Worm (Caenorhabditis elegans): ENCODE measurements around the gene hpo-9.

hpo-9 gene

DNA sequence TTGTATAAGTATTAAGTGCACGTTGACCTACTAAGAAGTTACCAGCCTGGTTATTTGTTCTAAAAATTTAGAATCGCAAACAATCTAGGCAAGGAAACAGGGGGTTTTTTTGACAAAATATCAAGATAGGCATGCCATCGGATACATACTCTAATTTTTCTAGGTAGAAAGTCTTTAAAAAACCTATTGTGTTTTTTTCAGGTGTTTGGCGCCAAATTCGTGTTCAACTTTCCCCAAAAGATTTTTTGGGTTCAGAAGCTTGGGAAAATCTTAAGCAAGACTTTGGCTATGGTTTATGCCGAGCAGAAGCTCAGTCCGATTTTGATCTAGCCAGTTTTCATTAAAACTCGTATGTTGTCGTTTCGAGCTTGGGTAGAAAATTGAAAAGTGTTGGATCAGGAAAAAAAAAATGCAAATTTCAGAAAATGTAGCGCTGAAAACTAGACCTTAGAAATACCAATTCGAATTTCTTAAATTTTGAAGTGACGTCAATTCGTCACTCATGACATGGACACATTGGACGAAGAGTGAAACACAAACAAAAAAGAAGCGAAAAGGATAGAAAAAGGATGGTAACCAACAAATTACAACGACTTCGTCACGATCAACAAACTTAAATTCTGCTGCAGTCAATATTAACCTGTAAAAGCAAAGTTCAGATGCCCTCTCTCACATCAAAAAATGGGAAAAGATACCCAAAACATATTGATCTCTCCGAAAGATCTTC is 11.5 kb upstream of the hpo-9 start:
- TF ChIP-seq nhr-10 (tag; optimal IDR thresholded peaks at IDR 0.05) = no peak
- no peak for TF ChIP-seq Y75B8A.6 (GFP tag; IDR thresholded peaks at IDR 0.05)
- no peak for TF ChIP-seq fkh-10 (GFP tag; optimal IDR thresholded peaks at IDR 0.05)
- no peak for TF ChIP-seq ceh-28 (tag; optimal IDR thresholded peaks at IDR 0.05)
- no peak for TF ChIP-seq lin-29 (GFP tag; IDR thresholded peaks at IDR 0.05)
- TF ChIP-seq egl-27 (tag; optimal IDR thresholded peaks at IDR 0.05) = no peak
- peak; percentile 92 for TF ChIP-seq aha-1 (tag)
- no peak for TF ChIP-seq spr-1 (tag; optimal IDR thresholded peaks at IDR 0.05)
- TF ChIP-seq hlh-30 (tag; optimal IDR thresholded peaks at IDR 0.05; ENCODE audit: insufficient read depth) = no peak
- TF ChIP-seq mxl-2 (GFP tag; conservative IDR thresholded peaks at IDR 0.05) = no peak
- no peak for TF ChIP-seq mep-1 (tag; optimal IDR thresholded peaks at IDR 0.05)
- TF ChIP-seq unc-62 (GFP tag; optimal IDR thresholded peaks at IDR 0.05 in 1 of 2) = peak in 1 of 2 experiments; percentile 95
- no peak for TF ChIP-seq unc-62 (tag; optimal IDR thresholded peaks at IDR 0.05)
- no peak for TF ChIP-seq daf-8 (GFP tag; IDR thresholded peaks at IDR 0.05)
- TF ChIP-seq sdz-12 (GFP tag; optimal IDR thresholded peaks at IDR 0.05) = no peak
- TF ChIP-seq nhr-42 (GFP tag; IDR thresholded peaks at IDR 0.05) = no peak
- TF ChIP-seq ces-1 (GFP tag; optimal IDR thresholded peaks at IDR 0.05) = no peak
- TF ChIP-seq unc-39 (tag; optimal IDR thresholded peaks at IDR 0.05) = no peak

- TF ChIP-seq mxl-3 (GFP tag; optimal IDR thresholded peaks at IDR 0.05) (peak; percentile 21), hmg-1.1 (GFP tag; IDR thresholded peaks at IDR 0.05) (no peak), unc-62 (GFP tag; optimal IDR thresholded peaks at IDR 0.05 in 1 of 2) (peak in 1 of 2 experiments; percentile 28), unc-62 (tag; optimal IDR thresholded peaks at IDR 0.05) (no peak)
These were observed 10.0 kb upstream of the hpo-9 start, which contains the start of gene C05C8.7 for ce11 chrV:7246951-7247350. TSS of gene C05C8.7 (minus strand) at chrV:7247050.

ce11 chrV:7239471-7239870 is 2.5 kb upstream of the hpo-9 start, which contains the start of gene C05C8.1:
TSS of gene C05C8.1 (plus strand) at chrV:7239771.
- no peak for TF ChIP-seq ztf-11 (tag; optimal IDR thresholded peaks at IDR 0.05)
- no peak for TF ChIP-seq spr-3 (GFP tag; optimal IDR thresholded peaks at IDR 0.05)
- no peak for TF ChIP-seq mes-2 (tag; optimal IDR thresholded peaks at IDR 0.05; ENCODE audit: poor library complexity, severe bottlenecking)
- no peak for TF ChIP-seq hif-1 (tag; optimal IDR thresholded peaks at IDR 0.05)

DNA sequence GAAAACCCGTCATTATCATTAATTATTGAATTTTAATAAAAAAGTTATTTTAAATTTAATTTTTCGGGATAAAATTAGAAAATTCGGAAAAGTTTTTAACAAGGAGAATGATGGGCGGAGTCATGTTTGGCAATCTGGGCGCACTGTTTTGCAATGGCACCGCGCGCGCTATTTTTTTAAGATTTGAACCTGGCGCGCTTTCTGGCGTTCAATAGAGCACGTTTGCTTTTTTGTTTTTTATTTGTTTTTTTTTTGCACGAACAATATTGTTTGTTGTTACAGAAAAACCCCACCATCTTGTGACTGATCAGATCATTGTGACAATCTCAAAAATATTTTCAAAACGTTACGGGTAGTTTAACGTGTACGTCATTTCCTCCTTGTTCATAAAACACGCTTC is 203 bp upstream of the hpo-9 start, which contains the start of gene hyls-1:
Gene hyls-1, plus strand, starts transcription at position 249 of the 400 bp plus-strand sequence.
- TF ChIP-seq ces-1 (GFP tag; optimal IDR thresholded peaks at IDR 0.05) (no peak), lin-29 (GFP tag; IDR thresholded peaks at IDR 0.05) (peak; percentile 67; the same call in 1 of the 2 replicates), attf-4 (tag; optimal IDR thresholded peaks at IDR 0.05) (no peak), dmd-9 (GFP tag; IDR thresholded peaks at IDR 0.05) (no peak), nhr-76 (tag; optimal IDR thresholded peaks at IDR 0.05) (no peak), hif-1 (tag; optimal IDR thresholded peaks at IDR 0.05) (peak in 1 of 2 experiments; percentile 84), cey-2 (tag; optimal IDR thresholded peaks at IDR 0.05; ENCODE audit: borderline replicate concordance, insufficient read depth) (no peak), ceh-82 (tag; optimal IDR thresholded peaks at IDR 0.05) (no peak), F26F4.8 (GFP tag; conservative IDR thresholded peaks at IDR 0.05) (no peak), snpc-1.2 (GFP tag; IDR thresholded peaks at IDR 0.05) (no peak), ceh-20 (GFP tag; IDR thresholded peaks at IDR 0.05) (no peak), ztf-11 (tag; optimal IDR thresholded peaks at IDR 0.05) (no peak), spr-3 (GFP tag; optimal IDR thresholded peaks at IDR 0.05) (no peak), madf-5 (GFP tag; IDR thresholded peaks at IDR 0.05) (no peak), ZK337.2 (GFP tag; IDR thresholded peaks at IDR 0.05) (no peak), mxl-2 (GFP tag; conservative IDR thresholded peaks at IDR 0.05) (no peak), dmd-6 (GFP tag; IDR thresholded peaks at IDR 0.05) (peak; percentile 75), F44E2.7 (GFP tag; IDR thresholded peaks at IDR 0.05) (no peak), Y75B8A.6 (GFP tag; IDR thresholded peaks at IDR 0.05) (no peak), vab-7 (GFP tag; IDR thresholded peaks at IDR 0.05) (no peak), ZK546.5 (tag; optimal IDR thresholded peaks at IDR 0.05) (no peak), php-3 (GFP tag; IDR thresholded peaks at IDR 0.05) (no peak), unc-62 (GFP tag; optimal IDR thresholded peaks at IDR 0.05 in 1 of 2) (peak in 1 of 2 experiments; percentile 92), unc-62 (tag; optimal IDR thresholded peaks at IDR 0.05) (no peak), mep-1 (tag; optimal IDR thresholded peaks at IDR 0.05) (peak; percentile 89), fos-1 (tag; optimal IDR thresholded peaks at IDR 0.05) (no peak), nhr-77 (tag; optimal IDR thresholded peaks at IDR 0.05) (peak; percentile 71), nhr-48 (tag; optimal IDR thresholded peaks at IDR 0.05) (peak; percentile 40), zag-1 (tag; optimal IDR thresholded peaks at IDR 0.05) (no peak), ctbp-1 (GFP tag; IDR thresholded peaks at IDR 0.05) (no peak)
